Worm (Caenorhabditis elegans) whole organism, L4/young adult: ENCODE results near the gene dyc-1.

Experiments used
- W03F9.2 ChIP-seq: fragments of 150-350 bp; optimal IDR thresholded peaks from 2 replicates; lab custom pipeline; 2014; ENCODE audit warnings: missing biosample characterization, missing genetic modification characterization
- him-1 ChIP-seq: sonication (generic microtip); optimal IDR thresholded peaks from 2 replicates; lab custom pipeline; 2016; ENCODE audit warnings: missing genotype, missing genetic modification reagents, missing genetic modification characterization, missing compliant biosample characterization

- TF ChIP-seq him-1 (no peak), W03F9.2 (tag; lab: Kevin White, UChicago) (no peak)
Measured at ce11 chrX:14030524-14030923, 18.8 kb upstream of the dyc-1 start.
